Worm (Caenorhabditis elegans): ENCODE measurements around the gene C13F10.6.

The C13F10.6 gene

ce11 chrV:7237133-7237532, 16.3 kb upstream of the C13F10.6 start, which contains the start of gene hyls-1 (continued):
- no peak for TF ChIP-seq nhr-28 (tag; optimal IDR thresholded peaks at IDR 0.05)
- no peak for TF ChIP-seq alr-1 (tag; optimal IDR thresholded peaks at IDR 0.05; ENCODE audit: borderline replicate concordance)
- peak; percentile 89 for TF ChIP-seq lin-15B (tag; optimal IDR thresholded peaks at IDR 0.05)
- peak; percentile 28 for TF ChIP-seq fkh-4 (tag; optimal IDR thresholded peaks at IDR 0.05; ENCODE audit: borderline replicate concordance)
- no peak for TF ChIP-seq mab-9 (GFP tag; IDR thresholded peaks at IDR 0.05)
- TF ChIP-seq mef-2 (tag; optimal IDR thresholded peaks at IDR 0.05), result no peak
- peak; percentile 51 for TF ChIP-seq nhr-237 (tag; optimal IDR thresholded peaks at IDR 0.05)
- TF ChIP-seq pag-3 (tag; optimal IDR thresholded peaks at IDR 0.05; ENCODE audit: borderline replicate concordance, insufficient read depth), result no peak
- peak; percentile 8 for TF ChIP-seq sox-4 (tag; optimal IDR thresholded peaks at IDR 0.05)
- peak; percentile 88 for TF ChIP-seq lsy-2 (tag; optimal IDR thresholded peaks at IDR 0.05)
- no peak for TF ChIP-seq hlh-4 (tag; optimal IDR thresholded peaks at IDR 0.05)
- TF ChIP-seq ces-1 (GFP tag; optimal IDR thresholded peaks at IDR 0.05), result no peak
- TF ChIP-seq unc-98 (GFP tag; IDR thresholded peaks at IDR 0.05), result no peak
- peak; percentile 38 for TF ChIP-seq ztf-4 (tag; optimal IDR thresholded peaks at IDR 0.05)
- TF ChIP-seq hlh-17 (GFP tag; optimal IDR thresholded peaks at IDR 0.05; ENCODE audit: borderline replicate concordance), result no peak
- peak in 2 of 6 experiments; percentile 65 to 85 for TF ChIP-seq elt-3 (tag; optimal IDR thresholded peaks at IDR 0.05)
- peak; percentile 75 for TF ChIP-seq hpl-2 (GFP tag; optimal IDR thresholded peaks at IDR 0.05)
- peak; percentile 35 for TF ChIP-seq sup-37 (GFP tag; optimal IDR thresholded peaks at IDR 0.05)
- TF ChIP-seq nhr-85 (tag), result peak; percentile 94
- TF ChIP-seq vab-15 (tag; optimal IDR thresholded peaks at IDR 0.05), result peak; percentile 2
- TF ChIP-seq efl-1 (optimal IDR thresholded peaks at IDR 0.05), result peak; percentile 96 to 98
- TF ChIP-seq efl-1 (GFP tag; optimal IDR thresholded peaks at IDR 0.05 in 1 of 2), result peak; percentile 96 to 100
- TF ChIP-seq snpc-4 (tag; optimal IDR thresholded peaks at IDR 0.05), result peak; percentile 63
- peak in 1 of 2 experiments; percentile 77 for TF ChIP-seq mdl-1 (tag; optimal IDR thresholded peaks at IDR 0.05)
- TF ChIP-seq nhr-71 (tag; optimal IDR thresholded peaks at IDR 0.05), result peak; percentile 92
- peak; percentile 48 for TF ChIP-seq nhr-11 (tag; optimal IDR thresholded peaks at IDR 0.05)
- no peak for TF ChIP-seq nhr-84 (tag; optimal IDR thresholded peaks at IDR 0.05)
- TF ChIP-seq ztf-11 (tag; optimal IDR thresholded peaks at IDR 0.05), result peak in 1 of 2 experiments; percentile 51
- no peak for TF ChIP-seq zip-4 (GFP tag; optimal IDR thresholded peaks at IDR 0.05)
- TF ChIP-seq lin-14 (GFP tag; optimal IDR thresholded peaks at IDR 0.05), result peak; percentile 81
- TF ChIP-seq tbx-2 (tag; optimal IDR thresholded peaks at IDR 0.05), result peak; percentile 88

- TF ChIP-seq nhr-90 (tag; optimal IDR thresholded peaks at IDR 0.05; ENCODE audit: poor library complexity) (no peak), elt-2 (tag; optimal IDR thresholded peaks at IDR 0.05) (no peak), skn-1 (tag; optimal IDR thresholded peaks at IDR 0.05) (no peak), lsy-2 (tag; optimal IDR thresholded peaks at IDR 0.05) (no peak), egl-27 (tag; optimal IDR thresholded peaks at IDR 0.05) (no peak)
These were observed 16.1 kb upstream of the C13F10.6 start, which contains the start of gene hpo-9 for ce11 chrV:7237094-7237132. Gene hpo-9, minus strand, starts transcription at chrV:7237130.

ce11 chrV:7236694-7237093, 15.9 kb upstream of the C13F10.6 start:
- no peak for TF ChIP-seq fkh-10 (GFP tag; optimal IDR thresholded peaks at IDR 0.05)
- TF ChIP-seq ztf-11 (tag; optimal IDR thresholded peaks at IDR 0.05), result no peak
- TF ChIP-seq F16B12.6 (tag; optimal IDR thresholded peaks at IDR 0.05), result no peak
- no peak for TF ChIP-seq efl-1 (optimal IDR thresholded peaks at IDR 0.05)
- TF ChIP-seq efl-1 (GFP tag; optimal IDR thresholded peaks at IDR 0.05 in 1 of 2), result peak in 1 of 2 experiments; percentile 93
- no peak for TF ChIP-seq mab-9 (GFP tag; IDR thresholded peaks at IDR 0.05)
- TF ChIP-seq nhr-71 (tag; optimal IDR thresholded peaks at IDR 0.05), result no peak

- no peak for TF ChIP-seq ceh-8 (GFP tag; optimal IDR thresholded peaks at IDR 0.05)
- TF ChIP-seq fkh-8 (tag; optimal IDR thresholded peaks at IDR 0.05), result no peak
- no peak for TF ChIP-seq lir-3 (tag; optimal IDR thresholded peaks at IDR 0.05; ENCODE audit: poor library complexity)
- no peak for TF ChIP-seq irx-1 (tag; optimal IDR thresholded peaks at IDR 0.05)
- TF ChIP-seq elt-2 (tag; optimal IDR thresholded peaks at IDR 0.05), result no peak
- TF ChIP-seq fkh-4 (tag; optimal IDR thresholded peaks at IDR 0.05; ENCODE audit: borderline replicate concordance), result no peak
- no peak for TF ChIP-seq snpc-4 (tag; optimal IDR thresholded peaks at IDR 0.05)
- no peak for TF ChIP-seq hpl-2 (GFP tag; optimal IDR thresholded peaks at IDR 0.05)
- no peak for TF ChIP-seq ztf-11 (tag; optimal IDR thresholded peaks at IDR 0.05)
- TF ChIP-seq lin-13 (GFP tag; optimal IDR thresholded peaks at IDR 0.05), result no peak
- no peak for TF ChIP-seq F16B12.6 (tag; optimal IDR thresholded peaks at IDR 0.05)
- TF ChIP-seq C34B4.2 (tag; optimal IDR thresholded peaks at IDR 0.05), result no peak
- no peak for TF ChIP-seq nhr-19 (GFP tag; conservative IDR thresholded peaks at IDR 0.05)
- TF ChIP-seq unc-30 (tag; optimal IDR thresholded peaks at IDR 0.05), result no peak
- no peak for TF ChIP-seq lin-35 (GFP tag; optimal IDR thresholded peaks at IDR 0.05)
- TF ChIP-seq vab-15 (tag; optimal IDR thresholded peaks at IDR 0.05), result no peak
These were observed 13.9 kb upstream of the C13F10.6 start, which contains the start of gene C05C8.5 for ce11 chrV:7234726-7235125. Gene C05C8.5, minus strand, starts transcription at chrV:7234826.
